Worm (Caenorhabditis elegans) whole organism, L2 larva: ENCODE measurements around the gene F45E4.5.

Experiments used
- R02D3.7 ChIP-seq: fragments of 150-350 bp; optimal IDR thresholded peaks from 2 replicates; lab custom pipeline; 2014; ENCODE audit warnings: missing biosample characterization, missing genetic modification characterization
- mdl-1 ChIP-seq, 2 experiments: fragments of 150-350 bp in 1 of 2; sonication (generic microtip) in 1 of 2; optimal IDR thresholded peaks; 2 replicates each; lab custom pipeline; 2017; ENCODE audit warnings: missing biosample characterization in 2 of 2, missing genetic modification characterization in 2 of 2
- nhr-77 ChIP-seq: fragments of 150-350 bp; optimal IDR thresholded peaks from 2 replicates; lab custom pipeline; 2014; ENCODE audit warnings: missing biosample characterization, missing genetic modification characterization
- skn-1 ChIP-seq: sonication (generic microtip); optimal IDR thresholded peaks from 2 replicates; lab custom pipeline; 2017; ENCODE audit warnings: missing biosample characterization, missing genetic modification characterization
- unc-39 ChIP-seq: fragments of 150-350 bp; optimal IDR thresholded peaks from 2 replicates; lab custom pipeline; 2014; ENCODE audit warnings: missing biosample characterization, missing genetic modification characterization
- unc-62 ChIP-seq: fragments of 150-350 bp; optimal IDR thresholded peaks from 2 replicates; lab custom pipeline; 2014; ENCODE audit warnings: missing biosample characterization, missing genetic modification reagents, missing genetic modification characterization
- zag-1 ChIP-seq: fragments of 150-350 bp; optimal IDR thresholded peaks from 2 replicates; lab custom pipeline; 2014; ENCODE audit warnings: missing biosample characterization, missing genetic modification characterization

DNA sequence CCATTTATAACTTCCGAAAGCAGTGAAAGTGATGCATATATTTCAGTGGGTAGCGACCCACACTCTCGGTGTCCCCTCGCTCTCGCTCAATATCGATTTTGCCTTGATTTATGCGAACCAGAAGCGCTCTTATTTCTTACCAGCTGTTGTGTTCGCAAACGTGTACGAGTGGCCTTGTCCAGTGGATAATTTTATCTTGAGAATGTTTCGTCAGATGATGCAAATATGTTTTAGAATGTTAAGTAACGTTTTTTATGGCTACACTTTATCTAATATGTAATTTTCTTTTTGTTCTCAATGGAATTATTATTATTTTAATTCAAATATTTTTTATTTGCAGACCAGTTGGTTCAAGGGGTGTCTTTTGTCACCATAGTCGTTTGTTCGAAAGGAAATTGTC lies 4.2 kb upstream of the F45E4.5 start, which contains the start of gene plp-1:
- TF ChIP-seq R02D3.7 (tag; lab: Kevin White, UChicago): no peak
- TF ChIP-seq unc-39 (tag; lab: Kevin White, UChicago): no peak
- no peak for TF ChIP-seq nhr-77
- no peak for TF ChIP-seq skn-1 (tag; lab: Kevin White, UChicago)
- TF ChIP-seq mdl-1 (tag; optimal IDR thresholded peaks at IDR 0.05; lab: Kevin White, UChicago): no peak
- no peak for TF ChIP-seq zag-1 (tag; lab: Kevin White, UChicago)
- TF ChIP-seq unc-62 (GFP tag; lab: Kevin White, UChicago): no peak
